Fruit fly (Drosophila melanogaster) whole organism, embryonic: Measurements from ENCODE around the gene ct.

ENCODE experiments used
- ATbp ChIP-seq: fragments of 200-800 bp; sonication (Bioruptor generic); optimal IDR thresholded peaks from 2 replicates; lab custom pipeline; 2017; ENCODE audit warnings: missing biosample characterization, mild to moderate bottlenecking, missing genetic modification characterization, missing genetic modification reagents
- Aef1 ChIP-seq: fragments of 200-800 bp; sonication (Bioruptor generic); IDR thresholded peaks from 3 replicates; pipeline ENCODE4 v1.3.6; 2022; ENCODE audit warnings: missing biosample characterization, missing genetic modification characterization
- Asciz ChIP-seq: fragments of 200-800 bp; sonication (Bioruptor generic); optimal IDR thresholded peaks from 2 replicates; lab custom pipeline; 2017; ENCODE audit warnings: missing biosample characterization, mild to moderate bottlenecking, missing genetic modification characterization, missing genetic modification reagents
- Atf-2 ChIP-seq: fragments of 200-800 bp; sonication (Bioruptor generic); optimal IDR thresholded peaks from 2 replicates; lab custom pipeline; 2016; ENCODE audit warnings: missing biosample characterization, missing genetic modification characterization
- CG10959 ChIP-seq: fragments of 200-800 bp; sonication (Bioruptor generic); IDR thresholded peaks from 2 replicates; pipeline ENCODE4 v1.3.6; 2022; ENCODE audit warnings: missing biosample characterization, missing genetic modification characterization
- CG13894 ChIP-seq: fragments of 200-800 bp; sonication (Bioruptor generic); optimal IDR thresholded peaks from 3 replicates; lab custom pipeline; 2018; ENCODE audit warnings: missing biosample characterization, mild to moderate bottlenecking, missing genetic modification characterization, moderate library complexity
- CG15073 ChIP-seq: fragments of 200-800 bp; sonication (Bioruptor generic); optimal IDR thresholded peaks from 2 replicates; lab custom pipeline; 2016; ENCODE audit warnings: missing biosample characterization, missing genetic modification characterization
- CG1602 ChIP-seq: fragments of 200-800 bp; sonication (Bioruptor generic); optimal IDR thresholded peaks from 3 replicates; lab custom pipeline; 2016; ENCODE audit warnings: missing biosample characterization, missing genetic modification characterization
- CG1603 ChIP-seq: fragments of 200-800 bp; sonication (Bioruptor generic); optimal IDR thresholded peaks from 2 replicates; lab custom pipeline; 2019; ENCODE audit warnings: missing biosample characterization, mild to moderate bottlenecking, missing genetic modification characterization, moderate library complexity
- CG17912 ChIP-seq: fragments of 200-800 bp; sonication (Bioruptor generic); optimal IDR thresholded peaks from 2 replicates; lab custom pipeline; 2018; ENCODE audit warnings: missing biosample characterization, mild to moderate bottlenecking, missing genetic modification characterization
- CG18011 ChIP-seq: fragments of 200-800 bp; sonication (Bioruptor generic); optimal IDR thresholded peaks from 2 replicates; lab custom pipeline; 2017; ENCODE audit warnings: missing biosample characterization, missing genetic modification characterization, mild to moderate bottlenecking, moderate library complexity, missing genotype
- CG2199 ChIP-seq: fragments of 200-800 bp; sonication (Bioruptor generic); IDR thresholded peaks from 3 replicates; pipeline ENCODE4 v1.3.6; 2022; ENCODE audit warnings: missing biosample characterization, missing genetic modification characterization
- CG3163 ChIP-seq: fragments of 200-800 bp; sonication (Bioruptor generic); optimal IDR thresholded peaks from 3 replicates; lab custom pipeline; 2016; ENCODE audit warnings: missing biosample characterization, missing genetic modification characterization
- CG3407 ChIP-seq: fragments of 200-800 bp; sonication (Bioruptor generic); optimal IDR thresholded peaks from 2 replicates; lab custom pipeline; 2018; ENCODE audit warnings: missing biosample characterization, mild to moderate bottlenecking, missing genetic modification characterization
- CG4404 ChIP-seq: fragments of 200-800 bp; sonication (Bioruptor generic); IDR thresholded peaks from 2 replicates; pipeline ENCODE4 v1.3.6; 2022; ENCODE audit warnings: missing biosample characterization, missing genetic modification characterization
- CG6175 ChIP-seq: fragments of 200-800 bp; sonication (Bioruptor generic); IDR thresholded peaks from 3 replicates; pipeline ENCODE4 v1.3.6; 2022; ENCODE audit warnings: missing biosample characterization, missing genetic modification characterization
- Chrac-16 ChIP-seq: fragments of 200-800 bp; sonication (Bioruptor generic); optimal IDR thresholded peaks from 3 replicates; lab custom pipeline; 2016; ENCODE audit warnings: missing biosample characterization, missing genetic modification characterization
- Dp ChIP-seq: fragments of 200-800 bp; sonication (Bioruptor generic); optimal IDR thresholded peaks from 2 replicates; lab custom pipeline; 2018; ENCODE audit warnings: missing biosample characterization, mild to moderate bottlenecking, missing genetic modification characterization, moderate library complexity
- Gug ChIP-seq: fragments of 200-800 bp; sonication (Bioruptor generic); IDR thresholded peaks from 4 replicates; pipeline ENCODE4 v1.3.6; 2022; ENCODE audit warnings: missing biosample characterization, missing genetic modification characterization
- HLH4C ChIP-seq: fragments of 200-800 bp; sonication (Bioruptor generic); IDR thresholded peaks from 3 replicates; pipeline ENCODE4 v1.3.6; 2022; ENCODE audit warnings: missing biosample characterization, missing genetic modification characterization; ENCODE audit not compliant: partially characterized antibody
- HLHmδ ChIP-seq: fragments of 200-800 bp; sonication (Bioruptor generic); optimal IDR thresholded peaks from 2 replicates; lab custom pipeline; 2018; ENCODE audit warnings: missing biosample characterization, mild to moderate bottlenecking, missing genetic modification characterization, moderate library complexity
- NC2α ChIP-seq: fragments of 200-800 bp; sonication (Bioruptor generic); optimal IDR thresholded peaks from 2 replicates; lab custom pipeline; 2016; ENCODE audit warnings: missing biosample characterization, missing genetic modification characterization
- Neu2 ChIP-seq: fragments of 200-800 bp; sonication (Bioruptor generic); optimal IDR thresholded peaks from 3 replicates; lab custom pipeline; 2016; ENCODE audit warnings: missing biosample characterization, missing genetic modification characterization, borderline replicate concordance
- Nf-YA ChIP-seq: fragments of 200-800 bp; sonication (Bioruptor generic); IDR thresholded peaks from 2 replicates; pipeline ENCODE4 v1.3.6; 2022; ENCODE audit warnings: missing biosample characterization, missing genetic modification characterization
- Pdp1 ChIP-seq, 2 experiments: fragments of 200-800 bp; sonication (Bioruptor generic); optimal IDR thresholded peaks; 3 replicates each; lab custom pipeline; 2016; ENCODE audit warnings: missing biosample characterization in 2 of 2, missing genetic modification characterization in 2 of 2, mild to moderate bottlenecking in 1 of 2, moderate library complexity in 1 of 2
- ac ChIP-seq: fragments of 200-800 bp; sonication (Bioruptor generic); optimal IDR thresholded peaks from 3 replicates; lab custom pipeline; 2017; ENCODE audit warnings: missing biosample characterization, mild to moderate bottlenecking, missing genetic modification characterization
- ara ChIP-seq: fragments of 200-800 bp; sonication (Bioruptor generic); IDR thresholded peaks from 2 replicates; pipeline ENCODE4 v1.3.6; 2022; ENCODE audit warnings: missing biosample characterization, missing genetic modification characterization
- chinmo ChIP-seq: fragments of 200-800 bp; sonication (Bioruptor generic); IDR thresholded peaks from 4 replicates; pipeline ENCODE4 v1.3.6; 2022; ENCODE audit warnings: missing biosample characterization, missing genetic modification characterization; ENCODE audit not compliant: partially characterized antibody
- cwo ChIP-seq: fragments of 200-800 bp; sonication (Bioruptor generic); optimal IDR thresholded peaks from 3 replicates; lab custom pipeline; 2017; ENCODE audit warnings: missing biosample characterization, missing genetic modification characterization, mild to moderate bottlenecking, moderate library complexity, missing genetic modification reagents
- dan ChIP-seq: fragments of 200-800 bp; sonication (Bioruptor generic); IDR thresholded peaks from 2 replicates; pipeline ENCODE4 v1.3.6; 2022; ENCODE audit warnings: missing biosample characterization, missing genetic modification characterization
- en ChIP-seq: fragments of 200-800 bp; sonication (Bioruptor generic); optimal IDR thresholded peaks from 2 replicates; lab custom pipeline; 2016; ENCODE audit warnings: missing biosample characterization, missing genetic modification characterization
- fd3F ChIP-seq: fragments of 200-800 bp; sonication (Bioruptor generic); optimal IDR thresholded peaks from 2 replicates; lab custom pipeline; 2018; ENCODE audit warnings: missing biosample characterization, mild to moderate bottlenecking, missing genetic modification characterization, moderate library complexity
- ftz-f1 ChIP-seq: fragments of 200-800 bp; sonication (Bioruptor generic); optimal IDR thresholded peaks from 2 replicates; lab custom pipeline; 2016; ENCODE audit warnings: missing biosample characterization, missing genetic modification characterization
- h ChIP-seq: fragments of >200 bp; optimal IDR thresholded peaks from 2 replicates; lab custom pipeline; 2017
- hth ChIP-seq: fragments of >200 bp; optimal IDR thresholded peaks from 2 replicates; lab custom pipeline; 2017; ENCODE audit warnings: inconsistent platforms
- inv ChIP-seq: fragments of 200-800 bp; sonication (Bioruptor generic); IDR thresholded peaks from 2 replicates; pipeline ENCODE4 v1.3.6; 2022; ENCODE audit warnings: missing biosample characterization, missing genetic modification characterization; ENCODE audit not compliant: partially characterized antibody
- mld ChIP-seq: fragments of 200-800 bp; sonication (Bioruptor generic); IDR thresholded peaks from 3 replicates; pipeline ENCODE4 v1.3.6; 2022; ENCODE audit warnings: missing biosample characterization, missing genetic modification characterization; ENCODE audit not compliant: partially characterized antibody
- org-1 ChIP-seq: fragments of 200-800 bp; sonication (Bioruptor generic); optimal IDR thresholded peaks from 2 replicates; lab custom pipeline; 2017; ENCODE audit warnings: missing biosample characterization, missing genetic modification characterization
- shn ChIP-seq: fragments of 200-800 bp; sonication (Bioruptor generic); optimal IDR thresholded peaks from 3 replicates; lab custom pipeline; 2016; ENCODE audit warnings: missing biosample characterization, missing genetic modification characterization
- sim ChIP-seq: fragments of 200-800 bp; sonication (Bioruptor generic); IDR thresholded peaks from 2 replicates; pipeline ENCODE4 v1.3.6; 2022; ENCODE audit warnings: missing biosample characterization, missing genetic modification characterization
- slbo ChIP-seq: fragments of 200-800 bp; sonication (Bioruptor generic); IDR thresholded peaks from 2 replicates; pipeline ENCODE4 v1.3.6; 2022; ENCODE audit warnings: missing biosample characterization, missing genetic modification characterization
- tll ChIP-seq, 2 experiments: fragments of 200-800 bp in 1 of 2; fragments of >200 bp in 1 of 2; sonication (Bioruptor generic) in 1 of 2; optimal IDR thresholded peaks; 2 replicates each; lab custom pipeline; 2017 to 2019; ENCODE audit warnings: missing biosample characterization in 2 of 2, missing genetic modification characterization in 2 of 2, mild to moderate bottlenecking in 1 of 2, moderate library complexity in 1 of 2
- trem ChIP-seq: fragments of 200-800 bp; optimal IDR thresholded peaks from 3 replicates; lab custom pipeline; 2019; ENCODE audit warnings: missing biosample characterization, mild to moderate bottlenecking, missing genetic modification characterization, moderate library complexity
- ttk ChIP-seq: fragments of 200-800 bp; sonication (Bioruptor generic); IDR thresholded peaks from 2 replicates; pipeline ENCODE4 v2.1.2; 2022; ENCODE audit warnings: missing biosample characterization, missing genetic modification characterization
- tx ChIP-seq: fragments of 200-800 bp; sonication (Bioruptor generic); optimal IDR thresholded peaks from 2 replicates; lab custom pipeline; 2016; ENCODE audit warnings: missing biosample characterization, missing genetic modification characterization
- unc-4 ChIP-seq: fragments of 200-800 bp; sonication (Bioruptor generic); IDR thresholded peaks from 2 replicates; pipeline ENCODE4 v1.3.6; 2022; ENCODE audit warnings: missing biosample characterization, missing genetic modification characterization; ENCODE audit not compliant: partially characterized antibody
- unpg ChIP-seq: fragments of 200-800 bp; sonication (Bioruptor generic); optimal IDR thresholded peaks from 3 replicates; lab custom pipeline; 2018; ENCODE audit warnings: missing biosample characterization, mild to moderate bottlenecking, missing genetic modification characterization, moderate library complexity
- vfl ChIP-seq: fragments of 200-800 bp; sonication (Bioruptor generic); optimal IDR thresholded peaks from 2 replicates; lab custom pipeline; 2016; ENCODE audit warnings: missing biosample characterization, missing genetic modification characterization

Gene ct

dm6 chrX:7708942-7709707 lies 100.9 kb downstream of the ct start, which contains the start of gene CHES-1-like (continued):
- 0 out of 3 replicates have a peak, but pooled peaks have one; percentile 41 for TF ChIP-seq CG2199 (GFP tag; lab: Robert Waterston, UW)
- TF ChIP-seq CG10959 (GFP tag; lab: Robert Waterston, UW) = no peak; the same call in 1 of the 2 replicates
- TF ChIP-seq unpg (GFP tag; lab: Kevin White, UChicago) = peak; percentile 82
- peak; percentile 93 for TF ChIP-seq shn (GFP tag; lab: Kevin White, UChicago)
- peak; percentile 18; the same call in 1 of the 2 replicates for TF ChIP-seq dan (GFP tag; lab: Robert Waterston, UW)
- peak; percentile 62 for TF ChIP-seq ac
- peak; percentile 82 for TF ChIP-seq fd3F
- TF ChIP-seq CG3163 (GFP tag; lab: Kevin White, UChicago) = peak; percentile 68
- peak; percentile 21; the same call in 1 of the 2 replicates for TF ChIP-seq inv (GFP tag; lab: Robert Waterston, UW)
- peak; percentile 46 for TF ChIP-seq CG15073 (GFP tag; lab: Kevin White, UChicago)
- no peak for TF ChIP-seq hth (lab: Kevin White, UChicago)
- peak; percentile 92 for TF ChIP-seq Asciz (GFP tag; lab: Kevin White, UChicago)
- peak; percentile 93 for TF ChIP-seq Atf-2
- TF ChIP-seq mld = no peak
- TF ChIP-seq h (lab: Kevin White, UChicago) = no peak
- TF ChIP-seq CG1602 (GFP tag; lab: Kevin White, UChicago) = peak; percentile 85
- peak; percentile 67 for TF ChIP-seq CG13894
- peak; percentile 55 for TF ChIP-seq CG1603
- TF ChIP-seq org-1 (GFP tag; lab: Kevin White, UChicago) = peak; percentile 94
- peak; percentile 82 for TF ChIP-seq CG3407 (GFP tag; lab: Kevin White, UChicago)
- peak; percentile 72 for TF ChIP-seq CG18011 (GFP tag; lab: Kevin White, UChicago)
- TF ChIP-seq trem (tag; lab: Kevin White, UChicago) = peak; percentile 68
- no peak for TF ChIP-seq Dp (GFP tag; lab: Kevin White, UChicago)
- TF ChIP-seq ATbp (GFP tag; lab: Kevin White, UChicago) = peak; percentile 84
- TF ChIP-seq cwo = peak; percentile 90
- TF ChIP-seq sim (GFP tag; lab: Robert Waterston, UW) = peak; percentile 60; the same call in 1 of the 2 replicates
- peak; percentile 66 for TF ChIP-seq CG4404 (GFP tag; lab: Robert Waterston, UW)
- peak; percentile 58; the same call in 2 of the 4 replicates for TF ChIP-seq chinmo (GFP tag; lab: Robert Waterston, UW)
- TF ChIP-seq en (GFP tag; lab: Kevin White, UChicago) = peak; percentile 86
- TF ChIP-seq slbo (GFP tag; lab: Robert Waterston, UW) = peak; percentile 83
- TF ChIP-seq ara = peak; percentile 74
- TF ChIP-seq tll (GFP tag; optimal IDR thresholded peaks at IDR 0.05; lab: Kevin White, UChicago) = no peak
- peak; percentile 84 to 94 for TF ChIP-seq Pdp1 (GFP tag; optimal IDR thresholded peaks at IDR 0.05; lab: Kevin White, UChicago)
- TF ChIP-seq ttk (GFP tag; lab: Robert Waterston, UW) = peak; percentile 82
- peak; percentile 69 for TF ChIP-seq Gug
- TF ChIP-seq Aef1 (GFP tag; lab: Robert Waterston, UW) = peak; percentile 74
- TF ChIP-seq Neu2 = peak; percentile 56
- peak; percentile 80 for TF ChIP-seq vfl
- TF ChIP-seq HLH4C = peak; percentile 39; the same call in 1 of the 3 replicates
- peak; percentile 74 for TF ChIP-seq NC2α
- peak; percentile 30 for TF ChIP-seq ftz-f1
- TF ChIP-seq tx (GFP tag; lab: Kevin White, UChicago) = peak; percentile 92
- TF ChIP-seq HLHmδ (GFP tag; lab: Kevin White, UChicago) = no peak
- no peak for TF ChIP-seq unc-4
- TF ChIP-seq Chrac-16 = peak; percentile 87
- no peak for TF ChIP-seq CG17912 (GFP tag; lab: Kevin White, UChicago)
- peak; percentile 40 for TF ChIP-seq Nf-YA (GFP tag; lab: Robert Waterston, UW)
- TF ChIP-seq CG6175 (GFP tag; lab: Robert Waterston, UW) = no peak; the same call in 2 of the 3 replicates
